Fruit fly (Drosophila melanogaster): Measurements from ENCODE around the gene CG17325.

DNA sequence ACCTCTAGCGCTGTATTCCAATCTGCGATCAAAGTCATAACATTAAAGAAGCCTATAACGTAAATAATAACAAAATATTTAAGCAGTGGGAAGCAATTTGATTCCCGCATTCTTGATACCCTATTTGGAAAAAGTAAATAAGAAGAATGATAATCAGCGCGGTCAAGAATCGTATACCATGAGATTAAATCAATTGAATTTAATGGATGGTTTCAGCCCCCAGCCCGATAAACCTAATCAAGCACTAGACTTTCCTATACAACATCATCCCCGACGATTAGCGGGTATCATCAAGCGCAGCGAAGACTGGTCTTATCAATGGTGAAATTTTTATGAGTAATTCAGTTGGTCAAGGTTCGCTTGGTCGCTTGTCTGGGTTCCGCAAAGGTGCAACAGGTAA, 31.1 kb downstream of the CG17325 start:
- no peak for TF ChIP-seq ovo (GFP tag; optimal IDR thresholded peaks at IDR 0.05)
- TF ChIP-seq CG7101 (tag; optimal IDR thresholded peaks at IDR 0.05): no peak
- no peak for TF ChIP-seq kay (GFP tag; ENCODE audit: borderline replicate concordance)
- no peak for TF ChIP-seq cic (GFP tag; optimal IDR thresholded peaks at IDR 0.05)
- TF ChIP-seq toe (GFP tag; optimal IDR thresholded peaks at IDR 0.05): no peak
- no peak for TF ChIP-seq CG7045 (GFP tag; optimal IDR thresholded peaks at IDR 0.05)
- no peak for TF ChIP-seq CG1620 (GFP tag; optimal IDR thresholded peaks at IDR 0.05)
- no peak for TF ChIP-seq Crg-1 (GFP tag; optimal IDR thresholded peaks at IDR 0.05)
- no peak for TF ChIP-seq CG33017 (tag; optimal IDR thresholded peaks at IDR 0.05)

Measured in whole organism, adult.